Worm (Caenorhabditis elegans): ENCODE results near the gene reps-1.
A peak's percentile ranks its signal among the peaks of the same experiment; 100 is the strongest.

The reps-1 gene

ce11 chrV:19010405-19010804, 20.1 kb upstream of the reps-1 start:
- TF ChIP-seq mes-4 (tag; optimal IDR thresholded peaks at IDR 0.05): no peak
- no peak for TF ChIP-seq T07F8.4 (tag; optimal IDR thresholded peaks at IDR 0.05)
- TF ChIP-seq F33H1.4 (GFP tag; IDR thresholded peaks at IDR 0.05): no peak
- TF ChIP-seq aptf-2 (GFP tag; conservative IDR thresholded peaks at IDR 0.05): no peak
- TF ChIP-seq zim-3 (tag; optimal IDR thresholded peaks at IDR 0.05): no peak
- no peak for TF ChIP-seq nfya-1 (tag; optimal IDR thresholded peaks at IDR 0.05; ENCODE audit: borderline replicate concordance, insufficient read depth)
- no peak for TF ChIP-seq let-526 (GFP tag; IDR thresholded peaks at IDR 0.05)
- no peak for TF ChIP-seq somi-1 (GFP tag; optimal IDR thresholded peaks at IDR 0.05)
- TF ChIP-seq egl-44 (GFP tag; IDR thresholded peaks at IDR 0.05): no peak

ce11 chrV:19001656-19002055, 11.4 kb upstream of the reps-1 start, which contains the start of gene Y39B6A.33:
Gene Y39B6A.33 (plus strand): TSS chrV:19001956.
- TF ChIP-seq F57A8.1 (GFP tag; optimal IDR thresholded peaks at IDR 0.05) (no peak), hmg-1.2 (GFP tag; IDR thresholded peaks at IDR 0.05) (no peak), efl-1 (GFP tag; optimal IDR thresholded peaks at IDR 0.05) (no peak), nhr-27 (tag; optimal IDR thresholded peaks at IDR 0.05) (no peak), Y95B8A.8 (GFP tag; IDR thresholded peaks at IDR 0.05) (no peak), repo-1 (tag; optimal IDR thresholded peaks at IDR 0.05) (no peak), lin-40 (tag; optimal IDR thresholded peaks at IDR 0.05) (no peak), lin-54 (GFP tag; optimal IDR thresholded peaks at IDR 0.05) (no peak), bed-2 (GFP tag; IDR thresholded peaks at IDR 0.05) (no peak), sea-2 (GFP tag; IDR thresholded peaks at IDR 0.05) (no peak), nfyb-1 (GFP tag; IDR thresholded peaks at IDR 0.05) (no peak), F10E7.11 (tag; optimal IDR thresholded peaks at IDR 0.05) (no peak), Y67H2A.10 (GFP tag; conservative IDR thresholded peaks at IDR 0.05) (no peak), mes-4 (tag; optimal IDR thresholded peaks at IDR 0.05) (no peak), F49E8.2 (tag; optimal IDR thresholded peaks at IDR 0.05; ENCODE audit: insufficient read depth) (no peak), Y56A3A.18 (GFP tag; IDR thresholded peaks at IDR 0.05) (no peak)

- TF ChIP-seq cebp-1 (GFP tag; IDR thresholded peaks at IDR 0.05) (no peak), cebp-1 (tag; optimal IDR thresholded peaks at IDR 0.05) (peak; percentile 55), ztf-18 (tag; optimal IDR thresholded peaks at IDR 0.05) (peak; percentile 57), lin-54 (GFP tag; optimal IDR thresholded peaks at IDR 0.05) (peak; percentile 7), B0336.3 (GFP tag; IDR thresholded peaks at IDR 0.05) (peak; percentile 58), ceh-91 (GFP tag; IDR thresholded peaks at IDR 0.05) (0 out of 2 replicates have a peak, but pooled peaks have one; percentile 17), nhr-120 (GFP tag; IDR thresholded peaks at IDR 0.05) (no peak), zfh-2 (GFP tag; conservative IDR thresholded peaks at IDR 0.05) (0 out of 2 replicates have a peak, but pooled peaks have one; percentile 19), mcd-1 (GFP tag; IDR thresholded peaks at IDR 0.05) (0 out of 2 replicates have a peak, but pooled peaks have one; percentile 22), Y53G8AR.9 (GFP tag; conservative IDR thresholded peaks at IDR 0.05) (0 out of 2 replicates have a peak, but pooled peaks have one; percentile 55), snpc-1.1 (tag; optimal IDR thresholded peaks at IDR 0.05; ENCODE audit: insufficient read depth) (no peak), zim-3 (tag; optimal IDR thresholded peaks at IDR 0.05) (no peak), K12H6.12 (tag; optimal IDR thresholded peaks at IDR 0.05) (peak; percentile 71), snpc-1.3 (tag; optimal IDR thresholded peaks at IDR 0.05; ENCODE audit: insufficient read depth) (peak; percentile 39), fkh-3 (tag; optimal IDR thresholded peaks at IDR 0.05) (no peak), D2030.7 (GFP tag; IDR thresholded peaks at IDR 0.05) (0 out of 2 replicates have a peak, but pooled peaks have one; percentile 15), pbrm-1 (GFP tag; IDR thresholded peaks at IDR 0.05) (0 out of 2 replicates have a peak, but pooled peaks have one; percentile 25), dox-1 (GFP tag; IDR thresholded peaks at IDR 0.05) (peak; percentile 56), rec-8 (tag; optimal IDR thresholded peaks at IDR 0.05) (peak in 1 of 2 experiments; percentile 13), let-526 (GFP tag; IDR thresholded peaks at IDR 0.05) (no peak)
These were observed 10.7 kb upstream of the reps-1 start, which contains the start of gene Y39B6A.34 for ce11 chrV:19001016-19001415. Gene Y39B6A.34 (plus strand): TSS chrV:19001018.

All from whole organism, young adult.